Fruit fly (Drosophila melanogaster) whole organism, pupa: ENCODE data around the gene Apt1.

Experiments
- CG10348 ChIP-seq: fragments of 200-800 bp; sonication (Bioruptor generic); IDR thresholded peaks from 2 replicates; pipeline ENCODE4 v1.3.6; 2022; ENCODE audit warnings: missing biosample characterization, missing genetic modification characterization
- CG12605 ChIP-seq: fragments of 200-800 bp; sonication (Bioruptor generic); IDR thresholded peaks from 2 replicates; pipeline ENCODE4 v1.3.6; 2022; ENCODE audit warnings: missing biosample characterization, missing genetic modification characterization
- CG13204 ChIP-seq: fragments of 200-800 bp; sonication (Bioruptor generic); optimal IDR thresholded peaks from 2 replicates; lab custom pipeline; 2018; ENCODE audit warnings: missing biosample characterization, mild to moderate bottlenecking, missing genetic modification characterization, moderate library complexity
- CG14655 ChIP-seq: fragments of 200-800 bp; sonication (Bioruptor generic); optimal IDR thresholded peaks from 3 replicates; lab custom pipeline; 2017; ENCODE audit warnings: mild to moderate bottlenecking, missing biosample characterization, missing genetic modification reagents, missing genetic modification characterization
- CG15710 ChIP-seq: fragments of 200-800 bp; sonication (Bioruptor generic); optimal IDR thresholded peaks from 2 replicates; lab custom pipeline; 2018; ENCODE audit warnings: missing biosample characterization, mild to moderate bottlenecking, missing genetic modification characterization, moderate library complexity
- CG17806 ChIP-seq: fragments of 200-800 bp; sonication (Bioruptor generic); optimal IDR thresholded peaks from 2 replicates; lab custom pipeline; 2018; ENCODE audit warnings: missing biosample characterization, mild to moderate bottlenecking, missing genetic modification characterization, moderate library complexity
- CG32121 ChIP-seq: fragments of 200-800 bp; sonication (Bioruptor generic); IDR thresholded peaks from 2 replicates; pipeline ENCODE4 v1.3.6; 2022; ENCODE audit warnings: missing biosample characterization, missing genetic modification characterization
- CG34367 ChIP-seq: fragments of 200-800 bp; sonication (Bioruptor generic); optimal IDR thresholded peaks from 2 replicates; lab custom pipeline; 2018; ENCODE audit warnings: missing biosample characterization, mild to moderate bottlenecking, missing genetic modification characterization
- CG4496 ChIP-seq: fragments of 200-800 bp; sonication (Bioruptor generic); IDR thresholded peaks from 3 replicates; pipeline ENCODE4 v1.3.6; 2022; ENCODE audit warnings: missing biosample characterization, missing genetic modification characterization
- CG8159 ChIP-seq: fragments of 200-800 bp; sonication (Bioruptor generic); optimal IDR thresholded peaks from 3 replicates; lab custom pipeline; 2018; ENCODE audit warnings: missing biosample characterization, mild to moderate bottlenecking, missing genetic modification characterization, moderate library complexity
- CG8301 ChIP-seq: fragments of 200-800 bp; sonication (Bioruptor generic); optimal IDR thresholded peaks from 2 replicates; lab custom pipeline; 2018; ENCODE audit warnings: missing biosample characterization, mild to moderate bottlenecking, missing genetic modification characterization
- CG9948 ChIP-seq: fragments of 200-800 bp; sonication (Bioruptor generic); optimal IDR thresholded peaks from 2 replicates; lab custom pipeline; 2018; ENCODE audit warnings: missing biosample characterization, mild to moderate bottlenecking, missing genetic modification characterization, moderate library complexity
- D1 ChIP-seq: fragments of 200-800 bp; sonication (Bioruptor generic); optimal IDR thresholded peaks from 2 replicates; lab custom pipeline; 2018; ENCODE audit warnings: missing biosample characterization, mild to moderate bottlenecking, missing genetic modification characterization, moderate library complexity
- EcR ChIP-seq: fragments of 200-800 bp; sonication (Bioruptor generic); optimal IDR thresholded peaks from 3 replicates; lab custom pipeline; 2019; ENCODE audit warnings: missing biosample characterization, missing genetic modification characterization, mild to moderate bottlenecking, moderate library complexity, missing genetic modification reagents
- Ets98B ChIP-seq: fragments of 200-800 bp; sonication (Bioruptor generic); IDR thresholded peaks from 2 replicates; pipeline ENCODE4 v1.3.6; 2022; ENCODE audit warnings: missing biosample characterization, missing genetic modification characterization
- Pif1A ChIP-seq: fragments of 200-800 bp; sonication (Bioruptor generic); optimal IDR thresholded peaks from 3 replicates; lab custom pipeline; 2016; ENCODE audit warnings: missing biosample characterization, missing genetic modification characterization
- Pif1B ChIP-seq: fragments of 200-800 bp; sonication (Bioruptor generic); optimal IDR thresholded peaks from 3 replicates; lab custom pipeline; 2016; ENCODE audit warnings: missing biosample characterization, missing genetic modification characterization
- Snoo ChIP-seq: fragments of 200-800 bp; sonication (Bioruptor generic); optimal IDR thresholded peaks from 3 replicates; lab custom pipeline; 2017; ENCODE audit warnings: missing biosample characterization, mild to moderate bottlenecking, missing genetic modification characterization, inconsistent platforms
- fd96Ca ChIP-seq: fragments of 200-800 bp; sonication (Bioruptor generic); IDR thresholded peaks from 3 replicates; pipeline ENCODE4 v1.3.6; 2022; ENCODE audit warnings: missing biosample characterization, missing genetic modification characterization
- gl ChIP-seq: fragments of 200-800 bp; sonication (Bioruptor generic); optimal IDR thresholded peaks from 2 replicates; lab custom pipeline; 2018; ENCODE audit warnings: missing biosample characterization, mild to moderate bottlenecking, missing genetic modification characterization
- rn ChIP-seq: fragments of 200-800 bp; sonication (Bioruptor generic); IDR thresholded peaks from 2 replicates; pipeline ENCODE4 v1.3.6; 2022; ENCODE audit warnings: missing biosample characterization, missing genetic modification characterization

Gene Apt1

dm6 chr3L:11604227-11604626 lies 23.6 kb upstream of the Apt1 start:
- TF ChIP-seq CG4496 (GFP tag; lab: Robert Waterston, UW) (no peak), CG15710 (tag; lab: Kevin White, UChicago) (no peak), CG8159 (no peak), EcR (no peak), CG8301 (tag; lab: Kevin White, UChicago) (no peak), rn (no peak), CG13204 (no peak), gl (tag; lab: Kevin White, UChicago) (no peak), CG32121 (GFP tag; lab: Robert Waterston, UW) (no peak)

- no peak for TF ChIP-seq CG17806 (tag; lab: Kevin White, UChicago)
- TF ChIP-seq CG8159 = no peak
- TF ChIP-seq CG15710 (tag; lab: Kevin White, UChicago) = peak; percentile 9
- peak; percentile 18 for TF ChIP-seq D1 (tag; lab: Kevin White, UChicago)
- TF ChIP-seq Pif1B (GFP tag; lab: Kevin White, UChicago) = no peak
Measured at dm6 chr3L:11609153-11609809, 18.6 kb upstream of the Apt1 start, which contains the start of gene Duba. Duba (minus strand) TSS chr3L:11609465.

- TF ChIP-seq CG15710 (tag; lab: Kevin White, UChicago) (no peak), gl (tag; lab: Kevin White, UChicago) (no peak), CG34367 (tag; lab: Kevin White, UChicago) (no peak), CG17806 (tag; lab: Kevin White, UChicago) (no peak), CG32121 (GFP tag; lab: Robert Waterston, UW) (no peak), CG8159 (no peak), Ets98B (GFP tag; lab: Robert Waterston, UW) (no peak), EcR (no peak), fd96Ca (GFP tag; lab: Robert Waterston, UW) (no peak), CG12605 (GFP tag; lab: Robert Waterston, UW) (no peak), CG8301 (tag; lab: Kevin White, UChicago) (no peak), CG10348 (no peak), D1 (tag; lab: Kevin White, UChicago) (no peak), Pif1A (GFP tag; lab: Kevin White, UChicago) (no peak), Snoo (tag; lab: Kevin White, UChicago) (no peak), rn (no peak), CG4496 (GFP tag; lab: Robert Waterston, UW) (no peak), CG14655 (GFP tag; lab: Kevin White, UChicago) (no peak), CG9948 (tag; lab: Kevin White, UChicago) (no peak)
Measured at dm6 chr3L:11609835-11610234, 18.0 kb upstream of the Apt1 start, which contains the start of gene CG42832. CG42832 (plus strand) TSS chr3L:11610135.

dm6 chr3L:11620001-11620400 lies 7.8 kb upstream of the Apt1 start, which contains the start of gene Muc68Ca:
Muc68Ca (minus strand) TSS chr3L:11620101.
- TF ChIP-seq CG13204 (no peak), Snoo (tag; lab: Kevin White, UChicago) (no peak), Pif1A (GFP tag; lab: Kevin White, UChicago) (no peak), CG4496 (GFP tag; lab: Robert Waterston, UW) (no peak), CG15710 (tag; lab: Kevin White, UChicago) (no peak), rn (no peak), CG8159 (no peak), CG8301 (tag; lab: Kevin White, UChicago) (no peak), gl (tag; lab: Kevin White, UChicago) (no peak), CG9948 (tag; lab: Kevin White, UChicago) (no peak), fd96Ca (GFP tag; lab: Robert Waterston, UW) (no peak), Pif1B (GFP tag; lab: Kevin White, UChicago) (no peak), EcR (no peak), CG10348 (no peak), CG34367 (tag; lab: Kevin White, UChicago) (no peak), Ets98B (GFP tag; lab: Robert Waterston, UW) (no peak), CG17806 (tag; lab: Kevin White, UChicago) (no peak), CG32121 (GFP tag; lab: Robert Waterston, UW) (no peak)

- TF ChIP-seq CG10348 (no peak), fd96Ca (GFP tag; lab: Robert Waterston, UW) (no peak), CG4496 (GFP tag; lab: Robert Waterston, UW) (no peak), CG14655 (GFP tag; lab: Kevin White, UChicago) (no peak), CG8159 (no peak), D1 (tag; lab: Kevin White, UChicago) (no peak), EcR (no peak), CG34367 (tag; lab: Kevin White, UChicago) (no peak), Ets98B (GFP tag; lab: Robert Waterston, UW) (no peak), gl (tag; lab: Kevin White, UChicago) (no peak), Pif1B (GFP tag; lab: Kevin White, UChicago) (no peak), CG12605 (GFP tag; lab: Robert Waterston, UW) (no peak), rn (no peak), CG15710 (tag; lab: Kevin White, UChicago) (no peak), Pif1A (GFP tag; lab: Kevin White, UChicago) (no peak), CG13204 (no peak), Snoo (tag; lab: Kevin White, UChicago) (no peak), CG9948 (tag; lab: Kevin White, UChicago) (no peak), CG17806 (tag; lab: Kevin White, UChicago) (no peak)
Measured at dm6 chr3L:11622750-11623149, 5.1 kb upstream of the Apt1 start.
